Fruit fly (Drosophila melanogaster): Measurements from ENCODE around the gene Ugt35B1.

DNA sequence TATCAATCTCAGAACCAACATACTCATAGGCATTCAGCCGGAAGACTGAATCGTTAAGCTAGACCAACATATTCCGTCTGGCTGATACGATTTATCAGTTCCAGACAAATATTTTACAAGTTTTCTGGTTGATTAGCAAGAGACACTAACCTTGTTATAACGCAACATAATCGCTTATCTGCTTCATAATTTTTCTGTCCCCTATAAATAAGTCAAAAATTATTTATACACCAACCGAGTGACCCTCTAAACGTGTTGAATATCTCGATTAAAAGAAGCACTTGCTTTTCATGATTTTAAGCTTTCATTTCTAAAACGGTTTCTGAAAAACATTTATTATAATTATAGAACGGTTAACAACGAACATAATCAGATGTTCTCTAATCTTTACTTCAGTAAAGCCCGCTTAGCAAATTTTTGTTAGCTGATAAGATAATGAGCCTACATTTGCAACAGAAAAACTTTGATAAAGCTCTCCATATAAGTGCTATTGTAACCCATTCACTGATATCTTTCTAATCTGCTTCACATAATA is 2.0 kb downstream of the Ugt35B1 start, which contains the start of gene Ugt35E2:
- TF ChIP-seq CG5204 (GFP tag; optimal IDR thresholded peaks at IDR 0.05), result no peak
- TF ChIP-seq cic (GFP tag; optimal IDR thresholded peaks at IDR 0.05), result no peak
